Fruit fly (Drosophila melanogaster): ENCODE results near the gene CG9016.

Gene CG9016

dm6 chr2L:5971093-5971808 lies 47.8 kb upstream of the CG9016 start (continued):
- TF ChIP-seq Awh (GFP tag; IDR thresholded peaks at IDR 0.05), result peak; percentile 75
- TF ChIP-seq ATbp (GFP tag; optimal IDR thresholded peaks at IDR 0.05), result no peak
- no peak for TF ChIP-seq tgo (GFP tag; IDR thresholded peaks at IDR 0.05)
- TF ChIP-seq Antp (GFP tag; optimal IDR thresholded peaks at IDR 0.05), result no peak
- TF ChIP-seq vnd (GFP tag; IDR thresholded peaks at IDR 0.05; ENCODE audit: partially characterized antibody), result no peak
- no peak for TF ChIP-seq CG10366 (GFP tag; IDR thresholded peaks at IDR 0.05)
- no peak for TF ChIP-seq Lpt (GFP tag; optimal IDR thresholded peaks at IDR 0.05)
- TF ChIP-seq HLH4C (GFP tag; IDR thresholded peaks at IDR 0.05; ENCODE audit: partially characterized antibody), result no peak
- TF ChIP-seq CG7357 (GFP tag; IDR thresholded peaks at IDR 0.05), result no peak
- TF ChIP-seq CG1602 (GFP tag; optimal IDR thresholded peaks at IDR 0.05), result no peak
- no peak for TF ChIP-seq sisA (GFP tag; IDR thresholded peaks at IDR 0.05)
- TF ChIP-seq CG6683 (GFP tag; optimal IDR thresholded peaks at IDR 0.05), result no peak
- no peak for TF ChIP-seq CG7839 (tag; optimal IDR thresholded peaks at IDR 0.05)
- TF ChIP-seq HHEX (GFP tag; optimal IDR thresholded peaks at IDR 0.05), result no peak
- TF ChIP-seq CG7372 (GFP tag; IDR thresholded peaks at IDR 0.05), result no peak

DNA sequence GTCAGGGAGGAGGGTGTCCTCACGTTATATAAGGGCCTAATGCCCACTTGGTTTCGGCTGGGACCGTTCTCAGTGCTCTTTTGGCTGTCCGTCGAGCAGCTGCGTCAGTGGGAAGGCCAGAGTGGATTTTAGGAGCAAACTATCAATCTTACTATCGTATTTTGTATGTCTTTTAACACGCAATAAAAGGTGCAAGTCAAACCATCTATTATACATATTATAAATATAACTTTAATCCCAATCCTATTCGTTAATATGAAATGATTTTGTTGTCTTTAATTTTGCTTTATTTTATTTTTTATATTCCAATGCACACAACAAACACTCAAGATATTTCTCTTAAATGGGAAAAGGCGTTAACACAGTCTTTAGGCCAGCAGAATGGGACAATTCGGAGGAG lies 46.1 kb upstream of the CG9016 start, which contains the start of gene Ucp4B:
Gene Ucp4B, plus strand, starts transcription at position 301 of the 400 bp plus-strand sequence.
- TF ChIP-seq ftz-f1 (GFP tag; optimal IDR thresholded peaks at IDR 0.05) (no peak), pnt (GFP tag; optimal IDR thresholded peaks at IDR 0.05) (no peak), fd64A (GFP tag; optimal IDR thresholded peaks at IDR 0.05) (no peak), sna (GFP tag; IDR thresholded peaks at IDR 0.05; ENCODE audit: partially characterized antibody) (no peak), lbe (GFP tag; optimal IDR thresholded peaks at IDR 0.05) (no peak)

- TF ChIP-seq org-1 (GFP tag; optimal IDR thresholded peaks at IDR 0.05), result no peak
- 0 out of 3 replicates have a peak, but pooled peaks have one; percentile 16 for TF ChIP-seq CG6791 (GFP tag; IDR thresholded peaks at IDR 0.05; ENCODE audit: partially characterized antibody)
- no peak for TF ChIP-seq sd (tag; optimal IDR thresholded peaks at IDR 0.05)
- no peak for TF ChIP-seq slou (GFP tag; optimal IDR thresholded peaks at IDR 0.05)
- TF ChIP-seq ewg (GFP tag; optimal IDR thresholded peaks at IDR 0.05), result no peak
- TF ChIP-seq jigr1 (GFP tag; IDR thresholded peaks at IDR 0.05), result no peak
- no peak for TF ChIP-seq CG5245 (GFP tag; optimal IDR thresholded peaks at IDR 0.05)
- peak; percentile 73 for TF ChIP-seq twi (tag; optimal IDR thresholded peaks at IDR 0.05)
- no peak for TF ChIP-seq stwl (tag; optimal IDR thresholded peaks at IDR 0.05)
- TF ChIP-seq CG17912 (GFP tag; optimal IDR thresholded peaks at IDR 0.05), result no peak
- TF ChIP-seq salm (tag; optimal IDR thresholded peaks at IDR 0.05), result no peak
These were observed 44.5 kb upstream of the CG9016 start, which contains the start of the genes CG13992 and Ucp4C for dm6 chr2L:5967702-5968616. CG13992 (minus strand) TSS chr2L:5967752. Ucp4C (plus strand) TSS chr2L:5968566.

- TF ChIP-seq D (optimal IDR thresholded peaks at IDR 0.05) (no peak), D (GFP tag; optimal IDR thresholded peaks at IDR 0.05) (no peak), lov (optimal IDR thresholded peaks at IDR 0.05) (no peak), lov (GFP tag; IDR thresholded peaks at IDR 0.05) (0 out of 3 replicates have a peak, but pooled peaks have one; percentile 26)
These were observed 41.4 kb upstream of the CG9016 start, which contains the start of gene psd for dm6 chr2L:5964851-5965250. psd (minus strand) TSS chr2L:5964951.

Measured in whole organism, embryonic.